Worm (Caenorhabditis elegans): ENCODE measurements around the gene T27E4.7.

T27E4.7 gene

ce11 chrV:9041030-9041429 is 35.1 kb downstream of the T27E4.7 start, which contains the start of gene cyp-33B1:
TSS of gene cyp-33B1 (plus strand) at chrV:9041330.
- no peak for TF ChIP-seq ceh-14 (tag; optimal IDR thresholded peaks at IDR 0.05)
- TF ChIP-seq sox-2 (GFP tag; IDR thresholded peaks at IDR 0.05) = no peak
- TF ChIP-seq hlh-15 (tag; optimal IDR thresholded peaks at IDR 0.05) = no peak
- no peak for TF ChIP-seq sox-4 (tag; optimal IDR thresholded peaks at IDR 0.05)
- no peak for TF ChIP-seq pat-9 (tag; optimal IDR thresholded peaks at IDR 0.05)
- no peak for TF ChIP-seq fkh-10 (GFP tag; optimal IDR thresholded peaks at IDR 0.05)
- TF ChIP-seq ceh-19 (GFP tag; optimal IDR thresholded peaks at IDR 0.05) = no peak
- TF ChIP-seq ceh-9 (tag; optimal IDR thresholded peaks at IDR 0.05) = no peak
- no peak for TF ChIP-seq hlh-8 (tag; optimal IDR thresholded peaks at IDR 0.05)
- TF ChIP-seq syd-9 (tag; optimal IDR thresholded peaks at IDR 0.05) = no peak
- TF ChIP-seq npax-4 (tag; optimal IDR thresholded peaks at IDR 0.05) = no peak
- TF ChIP-seq hlh-30 (tag; optimal IDR thresholded peaks at IDR 0.05; ENCODE audit: insufficient read depth) = no peak
- no peak for TF ChIP-seq rnt-1 (tag; optimal IDR thresholded peaks at IDR 0.05)
- no peak for TF ChIP-seq pha-2 (tag; optimal IDR thresholded peaks at IDR 0.05)
- TF ChIP-seq C08G9.2 (tag; optimal IDR thresholded peaks at IDR 0.05) = no peak
- TF ChIP-seq ref-2 (tag; optimal IDR thresholded peaks at IDR 0.05) = no peak
- TF ChIP-seq hlh-13 (GFP tag; optimal IDR thresholded peaks at IDR 0.05) = no peak
- no peak for TF ChIP-seq lin-11 (tag; optimal IDR thresholded peaks at IDR 0.05)
- no peak for TF ChIP-seq ceh-6 (GFP tag; optimal IDR thresholded peaks at IDR 0.05)

- TF ChIP-seq lin-11 (tag; optimal IDR thresholded peaks at IDR 0.05) (no peak), F13H6.1 (tag; optimal IDR thresholded peaks at IDR 0.05) (no peak), C08G9.2 (tag; optimal IDR thresholded peaks at IDR 0.05) (no peak), gmeb-2 (tag; optimal IDR thresholded peaks at IDR 0.05) (no peak), odd-2 (tag; optimal IDR thresholded peaks at IDR 0.05) (no peak), ceh-14 (tag; optimal IDR thresholded peaks at IDR 0.05) (no peak), dmd-4 (tag; optimal IDR thresholded peaks at IDR 0.05; ENCODE audit: borderline replicate concordance) (no peak), unc-86 (tag; optimal IDR thresholded peaks at IDR 0.05) (no peak), tbx-2 (tag; optimal IDR thresholded peaks at IDR 0.05) (no peak)
Measured at ce11 chrV:9035685-9036084, 40.4 kb downstream of the T27E4.7 start, which contains the start of gene srsx-34. TSS of gene srsx-34 (plus strand) at chrV:9035985.

DNA sequence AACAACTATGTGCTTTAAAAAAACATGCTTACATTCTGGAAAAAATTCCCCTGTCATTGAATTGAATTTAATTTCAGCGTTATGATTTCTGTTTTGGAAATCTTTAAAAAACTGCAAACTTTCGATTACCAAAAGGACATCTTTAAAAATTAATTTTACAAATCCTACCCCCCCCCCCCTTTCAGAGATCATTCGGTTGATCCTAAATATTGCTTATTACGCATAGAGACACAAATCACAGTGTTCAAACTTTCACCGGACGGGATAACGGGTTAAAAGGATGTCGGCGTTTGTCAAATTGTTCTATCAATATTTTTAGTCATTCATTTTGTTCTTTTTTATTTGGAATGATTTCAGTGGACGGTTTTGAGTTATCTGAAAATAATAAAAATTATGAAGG is 42.9 kb downstream of the T27E4.7 start, which contains the start of gene C25E10.4:
Gene C25E10.4, plus strand, starts transcription at position 301 of the 400 bp plus-strand sequence.
- no peak for TF ChIP-seq ceh-34 (tag; optimal IDR thresholded peaks at IDR 0.05)
- TF ChIP-seq pag-3 (tag; optimal IDR thresholded peaks at IDR 0.05; ENCODE audit: borderline replicate concordance) = no peak
- TF ChIP-seq nhr-232 (tag; optimal IDR thresholded peaks at IDR 0.05) = no peak
- TF ChIP-seq pha-2 (tag; optimal IDR thresholded peaks at IDR 0.05) = no peak
- TF ChIP-seq unc-3 (GFP tag; conservative IDR thresholded peaks at IDR 0.05) = no peak
- TF ChIP-seq unc-3 (tag; optimal IDR thresholded peaks at IDR 0.05) = no peak
- no peak for TF ChIP-seq ref-2 (tag; optimal IDR thresholded peaks at IDR 0.05)
- no peak for TF ChIP-seq zip-5 (tag; optimal IDR thresholded peaks at IDR 0.05)
- no peak for TF ChIP-seq C38D4.7 (GFP tag; optimal IDR thresholded peaks at IDR 0.05)
- no peak for TF ChIP-seq npax-4 (tag; optimal IDR thresholded peaks at IDR 0.05)
- no peak for TF ChIP-seq pat-9 (tag; optimal IDR thresholded peaks at IDR 0.05)

DNA sequence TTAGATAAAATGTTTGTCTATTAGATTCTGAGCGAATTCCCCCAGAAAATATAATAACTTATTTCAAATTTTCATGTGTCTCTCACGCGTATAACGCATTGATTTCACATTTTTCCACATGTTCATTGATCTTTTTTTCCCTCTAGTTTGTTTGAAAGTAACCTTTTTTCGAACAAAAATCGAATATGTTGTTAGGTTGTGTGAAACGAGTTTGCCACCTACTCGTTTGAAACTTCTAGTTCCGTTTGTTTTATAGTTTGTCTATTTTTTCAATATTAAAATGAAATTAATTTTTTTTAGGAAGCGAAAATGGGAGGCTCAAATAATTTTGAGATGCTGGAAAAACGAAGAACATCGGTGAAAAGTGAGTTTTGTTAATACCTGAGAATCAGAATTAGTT is 45.9 kb downstream of the T27E4.7 start, which contains the start of gene C25E10.5:
Gene C25E10.5, plus strand, starts transcription at position 301 of the 400 bp plus-strand sequence.
- TF ChIP-seq nhr-232 (tag; optimal IDR thresholded peaks at IDR 0.05) (no peak), hlh-13 (GFP tag; optimal IDR thresholded peaks at IDR 0.05) (no peak), F13H6.1 (tag; optimal IDR thresholded peaks at IDR 0.05) (no peak), nhr-11 (tag; optimal IDR thresholded peaks at IDR 0.05) (no peak), lin-11 (tag; optimal IDR thresholded peaks at IDR 0.05) (no peak), ceh-9 (tag; optimal IDR thresholded peaks at IDR 0.05) (no peak), pros-1 (tag; optimal IDR thresholded peaks at IDR 0.05) (no peak), hlh-6 (tag; optimal IDR thresholded peaks at IDR 0.05) (no peak), mec-3 (tag; optimal IDR thresholded peaks at IDR 0.05; ENCODE audit: borderline replicate concordance) (no peak), unc-3 (GFP tag; conservative IDR thresholded peaks at IDR 0.05) (no peak), unc-3 (tag; optimal IDR thresholded peaks at IDR 0.05) (no peak), fkh-10 (GFP tag; optimal IDR thresholded peaks at IDR 0.05) (no peak), hlh-8 (tag; optimal IDR thresholded peaks at IDR 0.05) (no peak)

All from whole organism, late embryonic.